Worm (Caenorhabditis elegans) whole organism, L4/young adult: Measurements from ENCODE around the gene cwf-19L2.

Source experiments
- W03F9.2 ChIP-seq: fragments of 150-350 bp; optimal IDR thresholded peaks from 2 replicates; lab custom pipeline; 2014; ENCODE audit warnings: missing biosample characterization, missing genetic modification characterization
- dao-5 ChIP-seq: sonication (generic microtip); optimal IDR thresholded peaks from 2 replicates; lab custom pipeline; 2016; ENCODE audit warnings: missing genotype, missing genetic modification characterization, moderate library complexity, missing compliant biosample characterization
- him-1 ChIP-seq: sonication (generic microtip); optimal IDR thresholded peaks from 2 replicates; lab custom pipeline; 2016; ENCODE audit warnings: missing genotype, missing genetic modification reagents, missing genetic modification characterization, missing compliant biosample characterization

DNA sequence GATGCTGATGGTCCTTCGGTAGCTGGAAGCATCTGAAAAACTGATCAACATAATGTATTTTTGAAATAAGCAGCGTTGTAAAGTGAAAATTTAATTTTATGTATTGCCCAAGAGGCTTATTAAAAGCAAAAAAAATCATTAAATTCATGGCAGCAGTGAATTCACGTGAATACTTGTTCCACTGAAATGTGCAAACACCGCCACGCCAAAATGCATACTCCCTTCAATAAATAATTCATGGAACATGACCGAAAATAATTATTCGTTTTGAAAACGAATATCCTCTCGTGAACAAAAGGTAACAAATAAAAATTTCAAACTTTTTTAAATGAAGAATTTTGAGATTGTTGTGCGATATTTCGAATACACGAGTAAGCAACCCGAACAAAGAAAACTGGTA, 63.9 kb downstream of the cwf-19L2 start, which contains the start of gene F08F8.10:
- TF ChIP-seq dao-5 (tag; lab: Kevin White, UChicago) (no peak), him-1 (tag; lab: Kevin White, UChicago) (no peak), W03F9.2 (tag; lab: Kevin White, UChicago) (no peak)
